Fruit fly (Drosophila melanogaster): ENCODE measurements around the gene CG4080.

Gene CG4080

DNA sequence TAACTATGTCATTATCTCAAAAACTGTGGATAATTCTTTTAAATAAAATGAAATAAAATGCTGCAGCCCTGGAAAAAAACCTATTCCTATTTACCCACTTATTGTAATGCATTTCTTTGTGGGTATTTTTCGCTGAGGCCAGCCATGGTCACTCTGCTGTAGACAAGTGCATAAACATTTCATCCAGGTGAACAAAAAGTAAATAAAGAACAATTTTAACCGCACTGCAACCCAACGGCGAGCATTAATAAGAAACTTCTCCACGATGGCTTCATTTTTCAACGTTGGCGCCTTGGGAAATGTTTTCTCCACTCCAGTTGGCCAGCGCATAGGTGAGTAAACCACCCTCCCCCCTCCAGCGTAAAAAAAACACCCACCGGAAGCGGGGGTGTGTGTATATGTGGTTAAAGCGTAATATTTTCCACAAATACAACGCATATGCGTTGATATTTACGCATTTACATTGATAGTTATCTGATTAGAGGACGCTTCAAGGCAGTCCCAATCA, 47.8 kb upstream of the CG4080 start, which contains the start of gene CG3529 (continued):
- TF ChIP-seq CG18619 (GFP tag; optimal IDR thresholded peaks at IDR 0.05): no peak
- TF ChIP-seq hb (GFP tag; IDR thresholded peaks at IDR 0.05; ENCODE audit: partially characterized antibody): no peak
- no peak for TF ChIP-seq shn (GFP tag; optimal IDR thresholded peaks at IDR 0.05)
- peak; percentile 3 for TF ChIP-seq HmgZ (tag; optimal IDR thresholded peaks at IDR 0.05)
- no peak for TF ChIP-seq Jarid2 (GFP tag; optimal IDR thresholded peaks at IDR 0.05)
- TF ChIP-seq Stat92E (GFP tag; optimal IDR thresholded peaks at IDR 0.05): peak in 1 of 3 experiments; percentile 54
- TF ChIP-seq Max (GFP tag; optimal IDR thresholded peaks at IDR 0.05): peak; percentile 10
- TF ChIP-seq croc (GFP tag; conservative IDR thresholded peaks at IDR 0.05): no peak
- TF ChIP-seq CG2678 (tag; optimal IDR thresholded peaks at IDR 0.05): peak; percentile 23
- no peak for TF ChIP-seq CG15011 (GFP tag; optimal IDR thresholded peaks at IDR 0.05)
- no peak for TF ChIP-seq z (GFP tag; IDR thresholded peaks at IDR 0.05)
- TF ChIP-seq fd96Cb (tag; optimal IDR thresholded peaks at IDR 0.05): peak; percentile 16
- TF ChIP-seq MESR4 (GFP tag; optimal IDR thresholded peaks at IDR 0.05): peak; percentile 75
- peak; percentile 34 for TF ChIP-seq ATbp (GFP tag; optimal IDR thresholded peaks at IDR 0.05)
- TF ChIP-seq D19A (tag; optimal IDR thresholded peaks at IDR 0.05): peak; percentile 44
- peak; percentile 64 for TF ChIP-seq B-H2 (GFP tag; optimal IDR thresholded peaks at IDR 0.05)
- TF ChIP-seq CG2712 (tag; optimal IDR thresholded peaks at IDR 0.05): peak; percentile 57
- no peak for TF ChIP-seq CG11456 (GFP tag; IDR thresholded peaks at IDR 0.05)
- TF ChIP-seq CG4282 (GFP tag; optimal IDR thresholded peaks at IDR 0.05): no peak
- peak; percentile 57 for TF ChIP-seq vvl (GFP tag; IDR thresholded peaks at IDR 0.05)
- no peak for TF ChIP-seq CG11085 (GFP tag; IDR thresholded peaks at IDR 0.05)
- peak; percentile 39 for TF ChIP-seq disco-r (GFP tag; optimal IDR thresholded peaks at IDR 0.05)
- TF ChIP-seq al (GFP tag; IDR thresholded peaks at IDR 0.05): no peak
- peak; percentile 31 for TF ChIP-seq CG30020 (tag; optimal IDR thresholded peaks at IDR 0.05)
- TF ChIP-seq Sin3A (optimal IDR thresholded peaks at IDR 0.05): peak; percentile 25
- peak; percentile 23 for TF ChIP-seq Sry-δ (GFP tag; optimal IDR thresholded peaks at IDR 0.05)
- no peak; the same call in 1 of the 2 replicates for TF ChIP-seq onecut (GFP tag; IDR thresholded peaks at IDR 0.05)
- no peak for TF ChIP-seq ind (GFP tag; optimal IDR thresholded peaks at IDR 0.05)
- TF ChIP-seq sob (GFP tag; IDR thresholded peaks at IDR 0.05): no peak
- peak; percentile 35 for TF ChIP-seq CG1647 (GFP tag; optimal IDR thresholded peaks at IDR 0.05)
- TF ChIP-seq CG6854 (GFP tag; optimal IDR thresholded peaks at IDR 0.05): peak; percentile 17
- TF ChIP-seq CG11560 (tag; IDR thresholded peaks at IDR 0.05): no peak
- TF ChIP-seq CG15601 (tag; optimal IDR thresholded peaks at IDR 0.05): peak; percentile 45
- no peak for TF ChIP-seq sc (optimal IDR thresholded peaks at IDR 0.05)
- TF ChIP-seq sc (GFP tag; optimal IDR thresholded peaks at IDR 0.05): no peak
- TF ChIP-seq her (GFP tag; optimal IDR thresholded peaks at IDR 0.05): peak; percentile 78
- no peak for TF ChIP-seq CG12155 (GFP tag; optimal IDR thresholded peaks at IDR 0.05)
- peak; percentile 36 for TF ChIP-seq MTF-1 (GFP tag; optimal IDR thresholded peaks at IDR 0.05; ENCODE audit: borderline replicate concordance)
- peak; percentile 73 for TF ChIP-seq CG15514 (GFP tag; optimal IDR thresholded peaks at IDR 0.05)
- TF ChIP-seq fu2 (GFP tag; optimal IDR thresholded peaks at IDR 0.05): no peak
- peak; percentile 79 for TF ChIP-seq chn (GFP tag; optimal IDR thresholded peaks at IDR 0.05)
- TF ChIP-seq h (optimal IDR thresholded peaks at IDR 0.05): no peak
- no peak for TF ChIP-seq zen (tag; optimal IDR thresholded peaks at IDR 0.05)
- no peak for TF ChIP-seq zf30C (GFP tag; optimal IDR thresholded peaks at IDR 0.05)
- TF ChIP-seq CG15073 (GFP tag; optimal IDR thresholded peaks at IDR 0.05): no peak
- peak; percentile 66 for TF ChIP-seq YL-1 (GFP tag; optimal IDR thresholded peaks at IDR 0.05)
- no peak for TF ChIP-seq dati (GFP tag; IDR thresholded peaks at IDR 0.05)
- peak; percentile 34 for TF ChIP-seq sug (tag; optimal IDR thresholded peaks at IDR 0.05)
- peak; percentile 18 for TF ChIP-seq Mad (GFP tag; optimal IDR thresholded peaks at IDR 0.05)
- no peak for TF ChIP-seq bsh (GFP tag; optimal IDR thresholded peaks at IDR 0.05)
- TF ChIP-seq Dbx (GFP tag; IDR thresholded peaks at IDR 0.05): no peak
- peak; percentile 29; the same call in 1 of the 2 replicates for TF ChIP-seq CG32767 (GFP tag; IDR thresholded peaks at IDR 0.05)

Data from whole organism, embryonic.